Worm (Caenorhabditis elegans) whole organism, early embryonic: ENCODE measurements around the gene F47B8.1.

ENCODE experiments used
- B0310.2 ChIP-seq: sonication (generic microtip); optimal IDR thresholded peaks from 2 replicates; lab custom pipeline; 2016; ENCODE audit warnings: mild to moderate bottlenecking, missing genetic modification characterization, missing compliant biosample characterization
- F13C5.2 ChIP-seq: sonication (generic microtip); optimal IDR thresholded peaks from 2 replicates; lab custom pipeline; 2017; ENCODE audit warnings: mild to moderate bottlenecking, missing genetic modification characterization, inconsistent platforms, missing compliant biosample characterization
- aly-1 ChIP-seq: sonication (generic microtip); optimal IDR thresholded peaks from 2 replicates; lab custom pipeline; 2016; ENCODE audit warnings: missing genetic modification characterization, missing compliant biosample characterization
- ama-1 ChIP-seq: fragments of 150-350 bp; optimal IDR thresholded peaks from 2 replicates; lab custom pipeline; 2014
- ceh-13 ChIP-seq: fragments of 200-800 bp; sonication (Bioruptor generic); optimal IDR thresholded peaks from 2 replicates; lab custom pipeline; 2018; ENCODE audit warnings: mild to moderate bottlenecking, missing genetic modification characterization, missing compliant biosample characterization
- ets-7 ChIP-seq: sonication (generic microtip); optimal IDR thresholded peaks from 2 replicates; lab custom pipeline; 2016; ENCODE audit warnings: missing genotype, missing genetic modification characterization, missing compliant biosample characterization
- flt-1 ChIP-seq: fragments of 200-800 bp; sonication (Bioruptor generic); IDR thresholded peaks from 2 replicates; pipeline ENCODE4 v1.3.6; 2022; ENCODE audit warnings: missing genetic modification characterization, missing compliant biosample characterization
- hmbx-1 ChIP-seq: sonication (generic microtip); optimal IDR thresholded peaks from 2 replicates; lab custom pipeline; 2016; ENCODE audit warnings: mild to moderate bottlenecking, missing genetic modification characterization, missing compliant biosample characterization
- scrt-1 ChIP-seq: fragments of 200-800 bp; sonication (Bioruptor generic); IDR thresholded peaks from 2 replicates; pipeline ENCODE4 v1.3.6; 2022; ENCODE audit warnings: missing genetic modification characterization, missing compliant biosample characterization
- tbx-37 ChIP-seq: fragments of 200-800 bp; sonication (Bioruptor generic); conservative IDR thresholded peaks from 2 replicates; pipeline ENCODE4 v1.3.6; 2022; ENCODE audit warnings: missing genetic modification reagents, missing genetic modification characterization, missing compliant biosample characterization
- tra-4 ChIP-seq: sonication (generic microtip); optimal IDR thresholded peaks from 2 replicates; lab custom pipeline; 2017; ENCODE audit warnings: missing genetic modification characterization, missing compliant biosample characterization

DNA sequence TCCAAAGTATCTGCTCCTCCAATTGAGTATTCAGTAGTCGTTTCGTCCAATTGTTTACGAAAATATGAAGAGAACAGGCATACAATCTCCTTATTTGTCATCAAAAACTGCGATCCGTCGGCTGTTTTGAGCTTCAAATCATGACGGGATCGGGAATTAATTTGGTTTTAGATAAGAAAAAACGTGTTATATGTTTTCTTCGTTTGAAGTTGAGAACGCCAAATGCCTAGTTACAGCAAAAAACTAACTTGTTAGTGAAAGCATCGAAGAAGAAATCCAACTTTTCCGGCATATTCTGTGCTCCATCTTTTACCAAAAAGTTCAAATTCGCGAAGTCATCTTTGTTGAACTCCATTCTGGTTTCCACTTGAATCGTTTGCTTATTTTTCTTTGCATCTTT lies 24.8 kb downstream of the F47B8.1 start, which contains the start of gene F14D7.1:
- TF ChIP-seq ama-1 (lab: Kevin White, UChicago), result no peak
- TF ChIP-seq ets-7, result no peak
- no peak for TF ChIP-seq tra-4
- TF ChIP-seq tbx-37 (GFP tag; lab: Robert Waterston, UW), result no peak
- TF ChIP-seq hmbx-1 (tag; lab: Kevin White, UChicago), result no peak
- no peak for TF ChIP-seq ceh-13 (GFP tag; lab: Kevin White, UChicago)
- TF ChIP-seq B0310.2 (tag; lab: Kevin White, UChicago), result no peak
- no peak for TF ChIP-seq flt-1 (GFP tag; lab: Robert Waterston, UW)
- no peak for TF ChIP-seq scrt-1 (GFP tag; lab: Robert Waterston, UW)
- TF ChIP-seq F13C5.2, result no peak
- no peak for TF ChIP-seq aly-1 (tag; lab: Kevin White, UChicago)
